Fruit fly (Drosophila melanogaster): ENCODE data around the gene Yod1.

Gene Yod1

dm6 chr3L:5145814-5146244 lies 12.2 kb downstream of the Yod1 start, which contains the start of the genes Fitm and AlaRS-m (continued):
- TF ChIP-seq Adf1 (GFP tag; IDR thresholded peaks at IDR 0.05) (no peak), YL-1 (GFP tag; optimal IDR thresholded peaks at IDR 0.05) (peak; percentile 67), cwo (GFP tag; optimal IDR thresholded peaks at IDR 0.05) (no peak), CG17328 (GFP tag; IDR thresholded peaks at IDR 0.05) (no peak), Ptx1 (GFP tag; IDR thresholded peaks at IDR 0.05) (no peak), CG4404 (GFP tag; IDR thresholded peaks at IDR 0.05) (no peak), CG17612 (GFP tag; IDR thresholded peaks at IDR 0.05) (no peak), Stat92E (GFP tag; optimal IDR thresholded peaks at IDR 0.05) (no peak), CG2120 (GFP tag; optimal IDR thresholded peaks at IDR 0.05) (no peak), Mad (GFP tag; optimal IDR thresholded peaks at IDR 0.05) (no peak), Abd-B (GFP tag; optimal IDR thresholded peaks at IDR 0.05) (no peak), CkIIα-i1 (GFP tag; IDR thresholded peaks at IDR 0.05) (no peak), Ssrp (tag; optimal IDR thresholded peaks at IDR 0.05) (no peak), BEAF-32 (GFP tag; optimal IDR thresholded peaks at IDR 0.05) (peak; percentile 0), ara (GFP tag; IDR thresholded peaks at IDR 0.05) (no peak), br (optimal IDR thresholded peaks at IDR 0.05) (no peak), CG10462 (GFP tag; optimal IDR thresholded peaks at IDR 0.05) (no peak), HLH4C (GFP tag; IDR thresholded peaks at IDR 0.05; ENCODE audit: partially characterized antibody) (0 out of 3 replicates have a peak, but pooled peaks have one; percentile 35), ab (GFP tag; optimal IDR thresholded peaks at IDR 0.05) (no peak), CG11504 (tag; optimal IDR thresholded peaks at IDR 0.05) (no peak), CG15514 (GFP tag; optimal IDR thresholded peaks at IDR 0.05) (peak; percentile 63), da (GFP tag; optimal IDR thresholded peaks at IDR 0.05) (no peak), CG2712 (tag; optimal IDR thresholded peaks at IDR 0.05) (no peak), scrt (GFP tag; optimal IDR thresholded peaks at IDR 0.05) (peak; percentile 88), Lhr (GFP tag; optimal IDR thresholded peaks at IDR 0.05) (no peak), disco-r (GFP tag; optimal IDR thresholded peaks at IDR 0.05) (no peak), btn (GFP tag; optimal IDR thresholded peaks at IDR 0.05) (no peak), CG7556 (GFP tag; optimal IDR thresholded peaks at IDR 0.05) (no peak), MTF-1 (GFP tag; optimal IDR thresholded peaks at IDR 0.05; ENCODE audit: borderline replicate concordance) (no peak), CG3281 (GFP tag; optimal IDR thresholded peaks at IDR 0.05) (no peak), CG4282 (GFP tag; optimal IDR thresholded peaks at IDR 0.05) (no peak), CG13287 (GFP tag; IDR thresholded peaks at IDR 0.05; ENCODE audit: partially characterized antibody) (peak; percentile 51; the same call in 1 of the 2 replicates), Hmx (GFP tag; optimal IDR thresholded peaks at IDR 0.05) (no peak), stwl (tag; optimal IDR thresholded peaks at IDR 0.05) (peak; percentile 30), CG14860 (GFP tag; IDR thresholded peaks at IDR 0.05; ENCODE audit: partially characterized antibody) (no peak), CG1832 (GFP tag; optimal IDR thresholded peaks at IDR 0.05) (no peak), rib (GFP tag; IDR thresholded peaks at IDR 0.05) (no peak), Sry-β (GFP tag; optimal IDR thresholded peaks at IDR 0.05) (peak; percentile 42), ftz-f1 (GFP tag; optimal IDR thresholded peaks at IDR 0.05) (no peak), run (tag; optimal IDR thresholded peaks at IDR 0.05) (no peak), h (optimal IDR thresholded peaks at IDR 0.05) (no peak), bbx (GFP tag; IDR thresholded peaks at IDR 0.05; ENCODE audit: partially characterized antibody) (0 out of 2 replicates have a peak, but pooled peaks have one; percentile 20), dmrt99B (tag; optimal IDR thresholded peaks at IDR 0.05) (no peak), Fer1 (GFP tag; optimal IDR thresholded peaks at IDR 0.05) (peak; percentile 7), ro (GFP tag; IDR thresholded peaks at IDR 0.05) (no peak), unc-4 (GFP tag; IDR thresholded peaks at IDR 0.05; ENCODE audit: partially characterized antibody) (0 out of 2 replicates have a peak, but pooled peaks have one; percentile 25), CG9817 (tag; optimal IDR thresholded peaks at IDR 0.05) (no peak), ems (GFP tag; optimal IDR thresholded peaks at IDR 0.05) (no peak), tin (GFP tag; optimal IDR thresholded peaks at IDR 0.05) (no peak), CG5953 (GFP tag; IDR thresholded peaks at IDR 0.05) (no peak), Dll (GFP tag; IDR thresholded peaks at IDR 0.05; ENCODE audit: partially characterized antibody) (peak; percentile 61; the same call in 2 of the 4 replicates)

Data from whole organism, embryonic.